Fruit fly (Drosophila melanogaster) whole organism, embryonic: ENCODE results near the gene GILT3.

Experiments used
- Blimp-1 ChIP-seq: fragments of 200-800 bp; sonication (Bioruptor generic); optimal IDR thresholded peaks from 3 replicates; lab custom pipeline; 2018; ENCODE audit warnings: missing biosample characterization, missing genetic modification characterization, mild to moderate bottlenecking, moderate library complexity, missing genetic modification reagents
- CG10147 ChIP-seq: fragments of 200-800 bp; sonication (Bioruptor generic); optimal IDR thresholded peaks from 2 replicates; lab custom pipeline; 2019; ENCODE audit warnings: missing biosample characterization, mild to moderate bottlenecking, missing genetic modification characterization, moderate library complexity
- CG10209 ChIP-seq: fragments of 200-800 bp; sonication (Bioruptor generic); optimal IDR thresholded peaks from 3 replicates; lab custom pipeline; 2017; ENCODE audit warnings: missing biosample characterization, mild to moderate bottlenecking, missing genetic modification characterization, missing genetic modification reagents
- CG11456 ChIP-seq: fragments of 200-800 bp; sonication (Bioruptor generic); IDR thresholded peaks from 3 replicates; pipeline ENCODE4 v1.3.6; 2022; ENCODE audit warnings: missing biosample characterization, missing genetic modification characterization
- CG11695 ChIP-seq: fragments of 200-800 bp; sonication (Bioruptor generic); IDR thresholded peaks from 3 replicates; pipeline ENCODE4 v1.3.6; 2022; ENCODE audit warnings: missing biosample characterization, missing genetic modification characterization
- CG12236 ChIP-seq: fragments of 200-800 bp; sonication (Bioruptor generic); optimal IDR thresholded peaks from 2 replicates; lab custom pipeline; 2016; ENCODE audit warnings: missing biosample characterization, missing genetic modification characterization
- CG12769 ChIP-seq: fragments of 200-800 bp; sonication (Bioruptor generic); optimal IDR thresholded peaks from 2 replicates; lab custom pipeline; 2019; ENCODE audit warnings: missing biosample characterization, mild to moderate bottlenecking, missing genetic modification characterization, moderate library complexity
- CG14014 ChIP-seq: fragments of 200-800 bp; sonication (Bioruptor generic); IDR thresholded peaks from 2 replicates; pipeline ENCODE4 v1.3.6; 2022; ENCODE audit warnings: missing biosample characterization, missing genetic modification characterization
- CG14667 ChIP-seq: fragments of 200-800 bp; sonication (Bioruptor generic); IDR thresholded peaks from 2 replicates; pipeline ENCODE4 v1.3.6; 2022; ENCODE audit warnings: missing biosample characterization, missing genetic modification characterization
- CG14860 ChIP-seq: fragments of 200-800 bp; sonication (Bioruptor generic); IDR thresholded peaks from 3 replicates; pipeline ENCODE4 v1.3.6; 2022; ENCODE audit warnings: missing biosample characterization, missing genetic modification characterization; ENCODE audit not compliant: partially characterized antibody
- CG1602 ChIP-seq: fragments of 200-800 bp; sonication (Bioruptor generic); optimal IDR thresholded peaks from 3 replicates; lab custom pipeline; 2016; ENCODE audit warnings: missing biosample characterization, missing genetic modification characterization
- CG17385 ChIP-seq: fragments of 200-800 bp; sonication (Bioruptor generic); optimal IDR thresholded peaks from 3 replicates; lab custom pipeline; 2018; ENCODE audit warnings: missing biosample characterization, mild to moderate bottlenecking, missing genetic modification characterization
- CG17912 ChIP-seq: fragments of 200-800 bp; sonication (Bioruptor generic); optimal IDR thresholded peaks from 2 replicates; lab custom pipeline; 2018; ENCODE audit warnings: missing biosample characterization, mild to moderate bottlenecking, missing genetic modification characterization
- CG18599 ChIP-seq: fragments of 200-800 bp; sonication (Bioruptor generic); optimal IDR thresholded peaks from 3 replicates; lab custom pipeline; 2017; ENCODE audit warnings: missing biosample characterization, missing genetic modification characterization, mild to moderate bottlenecking, moderate library complexity, missing genetic modification reagents
- CG2712 ChIP-seq: fragments of 200-800 bp; optimal IDR thresholded peaks from 3 replicates; lab custom pipeline; 2019; ENCODE audit warnings: missing biosample characterization, mild to moderate bottlenecking, missing genetic modification characterization, moderate library complexity
- CG31224 ChIP-seq: fragments of 200-800 bp; sonication (Bioruptor generic); IDR thresholded peaks from 2 replicates; pipeline ENCODE4 v1.3.6; 2022; ENCODE audit warnings: missing biosample characterization, missing genetic modification characterization
- CG31388 ChIP-seq: fragments of 200-800 bp; sonication (Bioruptor generic); optimal IDR thresholded peaks from 2 replicates; lab custom pipeline; 2016; ENCODE audit warnings: missing biosample characterization, missing genetic modification characterization
- CG4282 ChIP-seq: fragments of 200-800 bp; sonication (Bioruptor generic); optimal IDR thresholded peaks from 2 replicates; lab custom pipeline; 2016; ENCODE audit warnings: missing biosample characterization, missing genetic modification characterization
- CG4404 ChIP-seq: fragments of 200-800 bp; sonication (Bioruptor generic); IDR thresholded peaks from 2 replicates; pipeline ENCODE4 v1.3.6; 2022; ENCODE audit warnings: missing biosample characterization, missing genetic modification characterization
- CkIIα-i1 ChIP-seq: fragments of 200-800 bp; sonication (Bioruptor generic); IDR thresholded peaks from 2 replicates; pipeline ENCODE4 v1.3.6; 2022; ENCODE audit warnings: missing biosample characterization, missing genetic modification characterization
- E2f1 ChIP-seq: fragments of 200-800 bp; sonication (Bioruptor generic); IDR thresholded peaks from 2 replicates; pipeline ENCODE4 v1.3.6; 2022; ENCODE audit warnings: missing biosample characterization, missing genetic modification characterization
- MESR4 ChIP-seq: fragments of 200-800 bp; sonication (Bioruptor generic); optimal IDR thresholded peaks from 2 replicates; lab custom pipeline; 2018; ENCODE audit warnings: missing biosample characterization, mild to moderate bottlenecking, missing genetic modification characterization, moderate library complexity
- MTF-1 ChIP-seq: fragments of 200-800 bp; sonication (Bioruptor generic); optimal IDR thresholded peaks from 2 replicates; lab custom pipeline; 2018; ENCODE audit warnings: missing biosample characterization, mild to moderate bottlenecking, missing genetic modification characterization, borderline replicate concordance
- NC2α ChIP-seq: fragments of 200-800 bp; sonication (Bioruptor generic); optimal IDR thresholded peaks from 2 replicates; lab custom pipeline; 2016; ENCODE audit warnings: missing biosample characterization, missing genetic modification characterization
- NK7.1 ChIP-seq: fragments of 200-800 bp; sonication (Bioruptor generic); optimal IDR thresholded peaks from 3 replicates; lab custom pipeline; 2016; ENCODE audit warnings: missing biosample characterization, missing genetic modification characterization
- Nf-YA ChIP-seq: fragments of 200-800 bp; sonication (Bioruptor generic); IDR thresholded peaks from 2 replicates; pipeline ENCODE4 v1.3.6; 2022; ENCODE audit warnings: missing biosample characterization, missing genetic modification characterization
- Nf-YC ChIP-seq: fragments of 200-800 bp; optimal IDR thresholded peaks from 3 replicates; lab custom pipeline; 2019; ENCODE audit warnings: missing biosample characterization, mild to moderate bottlenecking, missing genetic modification characterization, moderate library complexity
- NfI ChIP-seq: fragments of 200-800 bp; sonication (Bioruptor generic); optimal IDR thresholded peaks from 3 replicates; lab custom pipeline; 2018; ENCODE audit warnings: missing biosample characterization, mild to moderate bottlenecking, missing genetic modification characterization, moderate library complexity
- Opbp ChIP-seq: fragments of 200-800 bp; sonication (Bioruptor generic); IDR thresholded peaks from 3 replicates; pipeline ENCODE4 v1.3.6; 2022; ENCODE audit warnings: missing biosample characterization, missing genetic modification characterization; ENCODE audit not compliant: partially characterized antibody
- Spps ChIP-seq: fragments of 200-800 bp; sonication (Bioruptor generic); optimal IDR thresholded peaks from 2 replicates; lab custom pipeline; 2018; ENCODE audit warnings: missing biosample characterization, mild to moderate bottlenecking, missing genetic modification characterization
- Vsx1 ChIP-seq: fragments of 200-800 bp; sonication (Bioruptor generic); optimal IDR thresholded peaks from 2 replicates; lab custom pipeline; 2017; ENCODE audit warnings: missing biosample characterization, mild to moderate bottlenecking, missing genetic modification characterization, missing genetic modification reagents
- caup ChIP-seq: fragments of 200-800 bp; sonication (Bioruptor generic); optimal IDR thresholded peaks from 3 replicates; lab custom pipeline; 2017; ENCODE audit warnings: missing biosample characterization, mild to moderate bottlenecking, missing genetic modification characterization, moderate library complexity; ENCODE audit not compliant: severe bottlenecking
- disco-r ChIP-seq: fragments of 200-800 bp; sonication (Bioruptor generic); optimal IDR thresholded peaks from 2 replicates; lab custom pipeline; 2016; ENCODE audit warnings: missing biosample characterization, missing genetic modification characterization
- eyg ChIP-seq: fragments of 200-800 bp; sonication (Bioruptor generic); optimal IDR thresholded peaks from 3 replicates; lab custom pipeline; 2016; ENCODE audit warnings: missing biosample characterization, missing genetic modification characterization
- fd102C ChIP-seq: fragments of 200-800 bp; sonication (Bioruptor generic); optimal IDR thresholded peaks from 2 replicates; lab custom pipeline; 2018; ENCODE audit warnings: missing biosample characterization, mild to moderate bottlenecking, missing genetic modification characterization, moderate library complexity
- ftz-f1 ChIP-seq: fragments of 200-800 bp; sonication (Bioruptor generic); optimal IDR thresholded peaks from 2 replicates; lab custom pipeline; 2016; ENCODE audit warnings: missing biosample characterization, missing genetic modification characterization
- gcm2 ChIP-seq: fragments of 200-800 bp; sonication (Bioruptor generic); optimal IDR thresholded peaks from 2 replicates; lab custom pipeline; 2016; ENCODE audit warnings: missing biosample characterization, missing genetic modification characterization
- gem ChIP-seq: fragments of 200-800 bp; sonication (Bioruptor generic); optimal IDR thresholded peaks from 2 replicates; lab custom pipeline; 2019; ENCODE audit warnings: missing biosample characterization, mild to moderate bottlenecking, missing genetic modification characterization, moderate library complexity
- gro ChIP-seq: fragments of 200-800 bp; sonication (Bioruptor generic); optimal IDR thresholded peaks from 2 replicates; lab custom pipeline; 2016; ENCODE audit warnings: missing biosample characterization, missing genetic modification characterization
- knrl ChIP-seq: fragments of 200-800 bp; sonication (Bioruptor generic); IDR thresholded peaks from 3 replicates; pipeline ENCODE4 v1.3.6; 2022; ENCODE audit warnings: missing biosample characterization, missing genetic modification characterization; ENCODE audit not compliant: partially characterized antibody
- mirr ChIP-seq: fragments of 200-800 bp; sonication (Bioruptor generic); optimal IDR thresholded peaks from 3 replicates; lab custom pipeline; 2018; ENCODE audit warnings: missing biosample characterization, mild to moderate bottlenecking, missing genetic modification characterization
- otp ChIP-seq: fragments of 200-800 bp; sonication (Bioruptor generic); IDR thresholded peaks from 3 replicates; pipeline ENCODE4, ENCODE4 v1.3.6; 2022; ENCODE audit warnings: missing biosample characterization, missing genetic modification characterization
- pho ChIP-seq: fragments of 200-800 bp; sonication (Bioruptor generic); optimal IDR thresholded peaks from 2 replicates; lab custom pipeline; 2016; ENCODE audit warnings: missing biosample characterization, missing genetic modification characterization
- pros ChIP-seq: fragments of 200-800 bp; sonication (Bioruptor generic); optimal IDR thresholded peaks from 3 replicates; lab custom pipeline; 2019; ENCODE audit warnings: missing biosample characterization, mild to moderate bottlenecking, missing genetic modification characterization, moderate library complexity
- psq ChIP-seq: fragments of 200-800 bp; sonication (Bioruptor generic); optimal IDR thresholded peaks from 2 replicates; lab custom pipeline; 2017; ENCODE audit warnings: missing biosample characterization, missing genetic modification characterization
- sc ChIP-seq, 3 experiments: fragments of >200 bp in 2 of 3; fragments of 200-800 bp in 1 of 3; sonication (Bioruptor generic) in 1 of 3; optimal IDR thresholded peaks; 2 replicates in 2 of 3; 3 replicates in 1 of 3; lab custom pipeline; 2017; ENCODE audit warnings: mild to moderate bottlenecking in 1 of 3, missing biosample characterization in 1 of 3, missing genetic modification characterization in 1 of 3, missing genetic modification reagents in 1 of 3
- shn ChIP-seq: fragments of 200-800 bp; sonication (Bioruptor generic); optimal IDR thresholded peaks from 3 replicates; lab custom pipeline; 2016; ENCODE audit warnings: missing biosample characterization, missing genetic modification characterization
- sna ChIP-seq: fragments of 200-800 bp; sonication (Bioruptor generic); IDR thresholded peaks from 2 replicates; pipeline ENCODE4 v1.3.6; 2022; ENCODE audit warnings: missing biosample characterization, missing genetic modification characterization; ENCODE audit not compliant: partially characterized antibody
- trem ChIP-seq: fragments of 200-800 bp; optimal IDR thresholded peaks from 3 replicates; lab custom pipeline; 2019; ENCODE audit warnings: missing biosample characterization, mild to moderate bottlenecking, missing genetic modification characterization, moderate library complexity

Gene GILT3

DNA sequence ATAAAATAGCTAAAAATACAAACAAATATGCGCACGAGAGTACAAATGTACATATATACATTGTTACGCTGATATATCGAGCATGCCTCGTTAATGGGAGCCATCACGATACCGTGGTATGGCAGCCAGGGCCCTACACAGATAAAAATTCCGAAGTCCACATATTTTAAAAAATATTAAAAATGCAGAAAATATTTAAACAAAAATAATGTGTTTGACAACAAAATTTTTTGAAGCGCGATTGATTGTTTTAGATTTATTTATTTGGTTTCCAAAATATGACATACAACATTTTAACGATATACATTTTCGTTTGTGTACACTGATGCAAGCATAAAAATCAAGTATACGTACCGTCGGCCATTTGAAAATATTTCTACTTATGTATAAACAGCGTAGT is 49.6 kb downstream of the GILT3 start (continued):
- TF ChIP-seq CG11456 (peak; percentile 75; the same call in 2 of the 3 replicates), ftz-f1 (GFP tag; lab: Kevin White, UChicago) (no peak), CG10147 (peak; percentile 86), caup (GFP tag; lab: Kevin White, UChicago) (peak; percentile 84), gro (GFP tag; lab: Kevin White, UChicago) (peak; percentile 66), CG17912 (GFP tag; lab: Kevin White, UChicago) (no peak), trem (tag; lab: Kevin White, UChicago) (peak; percentile 1), MESR4 (no peak), CG18599 (GFP tag; lab: Kevin White, UChicago) (peak; percentile 94), Spps (tag; lab: Kevin White, UChicago) (peak; percentile 23), gcm2 (GFP tag; lab: Kevin White, UChicago) (peak; percentile 54), CG17385 (GFP tag; lab: Kevin White, UChicago) (peak; percentile 72), sna (GFP tag; lab: Robert Waterston, UW) (no peak), pros (no peak), CG2712 (peak; percentile 77), CkIIα-i1 (GFP tag; lab: Robert Waterston, UW) (no peak), CG31224 (GFP tag; lab: Robert Waterston, UW) (peak; percentile 78), disco-r (peak; percentile 45), CG31388 (GFP tag; lab: Kevin White, UChicago) (no peak), CG4282 (GFP tag; lab: Kevin White, UChicago) (no peak), CG12769 (tag; lab: Kevin White, UChicago) (peak; percentile 82), pho (GFP tag; lab: Kevin White, UChicago) (peak; percentile 78), CG14860 (GFP tag; lab: Robert Waterston, UW) (no peak), eyg (GFP tag; lab: Kevin White, UChicago) (peak; percentile 54), NfI (GFP tag; lab: Kevin White, UChicago) (peak; percentile 65), CG14014 (GFP tag; lab: Robert Waterston, UW) (peak; percentile 86), NC2α (no peak), CG12236 (no peak), MTF-1 (no peak), fd102C (no peak), CG10209 (GFP tag; lab: Kevin White, UChicago) (peak; percentile 75), psq (GFP tag; lab: Kevin White, UChicago) (peak; percentile 9), NK7.1 (peak; percentile 42), Vsx1 (GFP tag; lab: Kevin White, UChicago) (peak; percentile 35), CG1602 (peak; percentile 59), otp (peak; percentile 79; the same call in 2 of the 3 replicates), CG4404 (GFP tag; lab: Robert Waterston, UW) (peak; percentile 57), Opbp (GFP tag; lab: Robert Waterston, UW) (no peak), gem (peak; percentile 88), shn (peak; percentile 32), sc (optimal IDR thresholded peaks at IDR 0.05; lab: Kevin White, UChicago) (no peak), sc (GFP tag; optimal IDR thresholded peaks at IDR 0.05; lab: Kevin White, UChicago) (no peak), mirr (GFP tag; lab: Kevin White, UChicago) (peak; percentile 12), knrl (GFP tag; lab: Robert Waterston, UW) (no peak), CG11695 (GFP tag; lab: Robert Waterston, UW) (peak; percentile 86), CG14667 (GFP tag; lab: Robert Waterston, UW) (peak; percentile 55; the same call in 1 of the 2 replicates), Nf-YC (tag; lab: Kevin White, UChicago) (peak; percentile 35), Blimp-1 (GFP tag; lab: Kevin White, UChicago) (peak; percentile 57), E2f1 (GFP tag; lab: Robert Waterston, UW) (peak; percentile 73), Nf-YA (GFP tag; lab: Robert Waterston, UW) (peak; percentile 55)
